Worm (Caenorhabditis elegans): ENCODE results near the gene H14E04.3.

ce11 chrIII:2410925-2411450, 24.6 kb upstream of the H14E04.3 start, which contains the start of gene mrpl-30:
- TF ChIP-seq flt-1 (GFP tag; IDR thresholded peaks at IDR 0.05) (no peak), tab-1 (GFP tag; IDR thresholded peaks at IDR 0.05) (no peak), med-1 (GFP tag; optimal IDR thresholded peaks at IDR 0.05; ENCODE audit: insufficient read depth) (no peak), ref-1 (GFP tag; conservative IDR thresholded peaks at IDR 0.05) (no peak)
